Fruit fly (Drosophila melanogaster) whole organism, adult: ENCODE data around the gene bc10.

ENCODE experiments used
- CG11617 ChIP-seq: fragments of 200-800 bp; sonication (Bioruptor generic); optimal IDR thresholded peaks from 2 replicates; lab custom pipeline; 2017; ENCODE audit warnings: mild to moderate bottlenecking, missing biosample characterization, missing genetic modification reagents, missing genetic modification characterization
- CG12768 ChIP-seq: fragments of 200-800 bp; sonication (Bioruptor generic); optimal IDR thresholded peaks from 2 replicates; lab custom pipeline; 2017; ENCODE audit warnings: missing biosample characterization, missing genetic modification characterization, mild to moderate bottlenecking, moderate library complexity, missing genetic modification reagents
- CG14711 ChIP-seq: fragments of 200-800 bp; sonication (Bioruptor generic); optimal IDR thresholded peaks from 2 replicates; lab custom pipeline; 2018; ENCODE audit warnings: missing biosample characterization, mild to moderate bottlenecking, missing genetic modification characterization, moderate library complexity
- CG1620 ChIP-seq: fragments of 200-800 bp; sonication (Bioruptor generic); optimal IDR thresholded peaks from 2 replicates; lab custom pipeline; 2016; ENCODE audit warnings: missing biosample characterization, missing genetic modification characterization
- CG33017 ChIP-seq: fragments of 200-800 bp; sonication (Bioruptor generic); optimal IDR thresholded peaks from 2 replicates; lab custom pipeline; 2018; ENCODE audit warnings: missing biosample characterization, mild to moderate bottlenecking, missing genetic modification characterization, moderate library complexity
- CG5204 ChIP-seq: fragments of 200-800 bp; sonication (Bioruptor generic); optimal IDR thresholded peaks from 2 replicates; lab custom pipeline; 2016; ENCODE audit warnings: missing biosample characterization, missing genetic modification characterization
- CG7045 ChIP-seq: fragments of 200-800 bp; sonication (Bioruptor generic); optimal IDR thresholded peaks from 2 replicates; lab custom pipeline; 2017; ENCODE audit warnings: missing biosample characterization, mild to moderate bottlenecking, missing genetic modification characterization
- CG7101 ChIP-seq: fragments of 200-800 bp; sonication (Bioruptor generic); optimal IDR thresholded peaks from 2 replicates; lab custom pipeline; 2018; ENCODE audit warnings: missing biosample characterization, mild to moderate bottlenecking, missing genetic modification characterization, moderate library complexity
- Crg-1 ChIP-seq: fragments of 200-800 bp; sonication (Bioruptor generic); optimal IDR thresholded peaks from 2 replicates; lab custom pipeline; 2016; ENCODE audit warnings: missing biosample characterization, missing genetic modification characterization
- Hr96 ChIP-seq: fragments of 200-800 bp; sonication (Bioruptor generic); optimal IDR thresholded peaks from 2 replicates; lab custom pipeline; 2016; ENCODE audit warnings: missing biosample characterization, missing genetic modification characterization
- Mnt ChIP-seq: fragments of 200-800 bp; sonication (Bioruptor generic); optimal IDR thresholded peaks from 2 replicates; lab custom pipeline; 2016; ENCODE audit warnings: missing biosample characterization, mild to moderate bottlenecking, missing genetic modification characterization
- bab1 ChIP-seq: fragments of 200-800 bp; sonication (Bioruptor generic); optimal IDR thresholded peaks from 3 replicates; lab custom pipeline; 2019; ENCODE audit warnings: missing biosample characterization, mild to moderate bottlenecking, missing genetic modification characterization, moderate library complexity
- cic ChIP-seq: fragments of 200-800 bp; sonication (Bioruptor generic); optimal IDR thresholded peaks from 2 replicates; lab custom pipeline; 2017; ENCODE audit warnings: missing biosample characterization, mild to moderate bottlenecking, missing genetic modification characterization, moderate library complexity
- cnc ChIP-seq, 2 experiments: fragments of >200 bp; optimal IDR thresholded peaks; 2 replicates each; lab custom pipeline; 2017
- kay ChIP-seq: fragments of 200-800 bp; sonication (Bioruptor generic); peaks from one replicate; lab custom pipeline; 2016; ENCODE audit warnings: missing biosample characterization, missing genetic modification characterization, borderline replicate concordance
- ovo ChIP-seq: fragments of 200-800 bp; sonication (Bioruptor generic); optimal IDR thresholded peaks from 2 replicates; lab custom pipeline; 2016; ENCODE audit warnings: missing biosample characterization, missing genetic modification characterization
- pad ChIP-seq: fragments of 200-800 bp; sonication (Bioruptor generic); optimal IDR thresholded peaks from 3 replicates; lab custom pipeline; 2017; ENCODE audit warnings: missing biosample characterization, missing genetic modification characterization, mild to moderate bottlenecking, moderate library complexity, missing genetic modification reagents
- tj ChIP-seq: fragments of 200-800 bp; sonication (Bioruptor generic); optimal IDR thresholded peaks from 3 replicates; lab custom pipeline; 2017; ENCODE audit warnings: missing biosample characterization, mild to moderate bottlenecking, missing genetic modification characterization, moderate library complexity
- toe ChIP-seq: fragments of 200-800 bp; sonication (Bioruptor generic); optimal IDR thresholded peaks from 2 replicates; lab custom pipeline; 2016; ENCODE audit warnings: missing biosample characterization, missing genetic modification characterization

bc10 gene

DNA sequence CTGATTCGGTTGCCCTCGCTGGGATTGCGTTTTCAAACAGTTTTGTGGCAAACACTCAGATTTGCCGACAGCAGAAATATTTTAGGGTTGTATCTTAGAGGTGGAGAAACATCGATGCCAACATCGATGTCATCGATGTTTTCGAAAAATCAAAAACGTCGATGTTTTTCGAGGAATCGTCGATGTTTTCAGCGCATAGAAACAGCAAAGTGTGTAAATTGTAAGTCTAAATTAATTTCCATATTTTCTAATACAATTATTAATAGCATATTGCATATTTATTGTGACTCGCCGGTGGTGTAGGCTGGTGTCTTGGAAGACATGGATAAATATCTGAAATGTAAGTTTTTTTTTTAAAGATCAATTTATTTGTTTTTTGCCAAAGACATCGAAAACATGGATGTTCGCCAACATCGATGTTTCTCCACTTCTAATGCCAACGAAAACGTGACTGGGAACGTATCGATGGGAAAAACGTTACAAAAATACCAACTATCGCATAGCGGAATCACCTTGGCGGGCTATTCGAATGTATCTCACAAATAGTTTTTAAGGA is 38.9 kb downstream of the bc10 start, which contains the start of gene TM9SF3:
TM9SF3 (minus strand) TSS at position 120 of the 556 bp plus-strand sequence.
- TF ChIP-seq bab1 (GFP tag; lab: Kevin White, UChicago), result peak; percentile 12
- peak; percentile 43 for TF ChIP-seq tj
- TF ChIP-seq CG5204 (GFP tag; lab: Kevin White, UChicago), result peak; percentile 38
- peak; percentile 90 for TF ChIP-seq CG14711 (tag; lab: Kevin White, UChicago)
- TF ChIP-seq Hr96 (GFP tag; lab: Kevin White, UChicago), result peak; percentile 26
- TF ChIP-seq CG1620 (GFP tag; lab: Kevin White, UChicago), result peak; percentile 51
- no peak for TF ChIP-seq CG7101
- TF ChIP-seq CG11617, result peak; percentile 2
- peak; percentile 32 for TF ChIP-seq Mnt (GFP tag; lab: Kevin White, UChicago)
- no peak for TF ChIP-seq pad
- peak; percentile 44 for TF ChIP-seq toe (GFP tag; lab: Kevin White, UChicago)
- TF ChIP-seq Crg-1 (GFP tag; lab: Kevin White, UChicago), result no peak

- TF ChIP-seq CG7045 (GFP tag; lab: Kevin White, UChicago), result no peak
- peak; percentile 14 for TF ChIP-seq kay (GFP tag; lab: Kevin White, UChicago)
Measured at dm6 chr3L:5604490-5604889, 39.5 kb downstream of the bc10 start, which contains the start of gene mthl2. mthl2 (plus strand) TSS chr3L:5604790.

- TF ChIP-seq CG33017 (tag; lab: Kevin White, UChicago) (no peak), Mnt (GFP tag; lab: Kevin White, UChicago) (peak; percentile 19)
Measured at dm6 chr3L:5608128-5608527, 43.1 kb downstream of the bc10 start, which contains the start of gene Eaf6. Eaf6 (minus strand) TSS chr3L:5608300.

DNA sequence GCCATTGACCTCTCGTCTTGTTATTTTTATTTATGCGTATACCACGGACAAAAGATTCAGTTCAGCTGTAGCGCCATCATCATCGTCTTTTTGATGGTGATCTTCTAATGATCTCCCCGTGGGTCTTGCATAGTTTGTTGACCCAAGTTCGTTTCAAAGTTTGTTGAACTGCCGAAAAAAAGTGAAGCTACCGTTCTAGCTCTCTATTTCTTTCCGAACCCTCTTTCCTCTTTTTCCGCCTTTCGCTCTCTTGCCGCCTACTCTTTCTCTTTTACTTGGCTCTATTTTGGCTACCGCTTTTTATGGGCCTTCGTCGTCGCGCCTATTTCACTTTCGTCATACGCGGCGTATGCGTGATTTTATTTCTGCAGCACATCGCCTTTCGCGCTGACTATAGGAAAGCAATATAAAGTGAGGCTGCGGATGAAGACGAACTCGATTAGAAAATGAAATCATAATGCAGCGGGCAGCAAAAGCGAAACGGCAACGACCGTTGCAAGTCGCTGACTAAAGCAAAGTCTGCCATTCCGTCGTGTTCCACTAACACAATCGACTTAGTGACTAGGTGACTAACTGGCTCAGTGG is 43.8 kb downstream of the bc10 start:
- TF ChIP-seq cnc (optimal IDR thresholded peaks at IDR 0.05; lab: Kevin White, UChicago) (no peak), CG1620 (GFP tag; lab: Kevin White, UChicago) (no peak), tj (no peak), CG11617 (no peak)

DNA sequence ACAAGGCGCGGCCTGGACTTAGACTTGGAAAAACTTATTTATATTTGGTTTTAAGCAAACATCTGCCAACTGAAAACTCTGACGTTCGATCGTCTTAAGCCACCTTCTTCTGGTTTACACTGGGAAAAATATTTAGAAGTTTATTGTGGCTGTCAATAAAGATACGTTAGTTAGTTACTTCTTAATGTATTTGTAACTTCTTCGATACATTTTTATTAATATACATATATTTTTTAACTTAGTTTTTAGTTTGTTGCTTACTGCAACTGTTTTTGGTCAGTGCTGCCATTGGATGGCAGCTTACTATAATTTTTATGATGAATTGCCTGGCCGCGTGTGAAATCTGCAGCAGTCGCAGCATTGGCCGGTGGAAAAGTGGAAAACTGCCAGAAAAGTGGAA is 44.5 kb downstream of the bc10 start:
- TF ChIP-seq kay (GFP tag; lab: Kevin White, UChicago), result no peak
- no peak for TF ChIP-seq ovo (GFP tag; lab: Kevin White, UChicago)
- no peak for TF ChIP-seq tj
- TF ChIP-seq cic (GFP tag; lab: Kevin White, UChicago), result no peak
- no peak for TF ChIP-seq CG33017 (tag; lab: Kevin White, UChicago)
- no peak for TF ChIP-seq CG12768 (GFP tag; lab: Kevin White, UChicago)
- no peak for TF ChIP-seq pad
- no peak for TF ChIP-seq Hr96 (GFP tag; lab: Kevin White, UChicago)
- no peak for TF ChIP-seq CG14711 (tag; lab: Kevin White, UChicago)
- no peak for TF ChIP-seq CG5204 (GFP tag; lab: Kevin White, UChicago)
- no peak for TF ChIP-seq Crg-1 (GFP tag; lab: Kevin White, UChicago)
- TF ChIP-seq Mnt (GFP tag; lab: Kevin White, UChicago), result no peak
- no peak for TF ChIP-seq CG7101

- no peak for TF ChIP-seq kay (GFP tag; lab: Kevin White, UChicago)
- peak; percentile 53 for TF ChIP-seq Mnt (GFP tag; lab: Kevin White, UChicago)
- TF ChIP-seq toe (GFP tag; lab: Kevin White, UChicago), result no peak
- peak; percentile 28 for TF ChIP-seq tj
- TF ChIP-seq bab1 (GFP tag; lab: Kevin White, UChicago), result peak; percentile 14
- TF ChIP-seq cic (GFP tag; lab: Kevin White, UChicago), result peak; percentile 71
- TF ChIP-seq CG12768 (GFP tag; lab: Kevin White, UChicago), result peak; percentile 47
- TF ChIP-seq CG33017 (tag; lab: Kevin White, UChicago), result peak; percentile 0
- TF ChIP-seq CG7101, result peak; percentile 24
- TF ChIP-seq cnc (optimal IDR thresholded peaks at IDR 0.05; lab: Kevin White, UChicago), result no peak
Measured at dm6 chr3L:5610582-5610981, 45.6 kb downstream of the bc10 start.

dm6 chr3L:5611732-5612250 is 46.8 kb downstream of the bc10 start:
- TF ChIP-seq CG5204 (GFP tag; lab: Kevin White, UChicago), result no peak
- TF ChIP-seq CG33017 (tag; lab: Kevin White, UChicago), result peak; percentile 58
- peak; percentile 66 for TF ChIP-seq kay (GFP tag; lab: Kevin White, UChicago)
- TF ChIP-seq CG7101, result peak; percentile 14
- peak; percentile 25 for TF ChIP-seq CG7045 (GFP tag; lab: Kevin White, UChicago)
- peak; percentile 22 for TF ChIP-seq CG14711 (tag; lab: Kevin White, UChicago)
- no peak for TF ChIP-seq Hr96 (GFP tag; lab: Kevin White, UChicago)
- TF ChIP-seq CG12768 (GFP tag; lab: Kevin White, UChicago), result no peak
